Worm (Caenorhabditis elegans): Measurements from ENCODE around the gene F35E12.2.

F35E12.2 gene

ce11 chrV:13724781-13725180, at the start of gene F35E12.2:
TSS of gene F35E12.2 (minus strand) at chrV:13724881.
- no peak for TF ChIP-seq med-1 (GFP tag; optimal IDR thresholded peaks at IDR 0.05; ENCODE audit: insufficient read depth)
- no peak for TF ChIP-seq ztf-29 (GFP tag; IDR thresholded peaks at IDR 0.05)
- TF ChIP-seq cog-1 (tag; optimal IDR thresholded peaks at IDR 0.05) = no peak
- no peak for TF ChIP-seq flt-1 (GFP tag; IDR thresholded peaks at IDR 0.05)
- TF ChIP-seq ref-1 (GFP tag; conservative IDR thresholded peaks at IDR 0.05) = no peak
- no peak for TF ChIP-seq klf-2 (GFP tag; conservative IDR thresholded peaks at IDR 0.05)
- no peak for TF ChIP-seq ztf-23 (GFP tag; IDR thresholded peaks at IDR 0.05)
- TF ChIP-seq tab-1 (GFP tag; IDR thresholded peaks at IDR 0.05) = no peak
- no peak for TF ChIP-seq T22C8.4 (GFP tag; IDR thresholded peaks at IDR 0.05)

- TF ChIP-seq ztf-29 (GFP tag; IDR thresholded peaks at IDR 0.05) = no peak
- no peak for TF ChIP-seq ref-1 (GFP tag; conservative IDR thresholded peaks at IDR 0.05)
- TF ChIP-seq cog-1 (tag; optimal IDR thresholded peaks at IDR 0.05) = no peak
- no peak for TF ChIP-seq med-1 (GFP tag; optimal IDR thresholded peaks at IDR 0.05; ENCODE audit: insufficient read depth)
- TF ChIP-seq ztf-23 (GFP tag; IDR thresholded peaks at IDR 0.05) = no peak
- no peak for TF ChIP-seq klf-2 (GFP tag; conservative IDR thresholded peaks at IDR 0.05)
- no peak for TF ChIP-seq tab-1 (GFP tag; IDR thresholded peaks at IDR 0.05)
- TF ChIP-seq flt-1 (GFP tag; IDR thresholded peaks at IDR 0.05) = no peak
- TF ChIP-seq T22C8.4 (GFP tag; IDR thresholded peaks at IDR 0.05) = no peak
Observed at ce11 chrV:13771209-13771608, 46.5 kb upstream of the F35E12.2 start, which contains the start of gene F20G2.5. TSS of gene F20G2.5 (plus strand) at chrV:13771509.

- TF ChIP-seq ztf-23 (GFP tag; IDR thresholded peaks at IDR 0.05) (no peak), T22C8.4 (GFP tag; IDR thresholded peaks at IDR 0.05) (no peak), med-1 (GFP tag; optimal IDR thresholded peaks at IDR 0.05; ENCODE audit: insufficient read depth) (no peak), klf-2 (GFP tag; conservative IDR thresholded peaks at IDR 0.05) (no peak), ref-1 (GFP tag; conservative IDR thresholded peaks at IDR 0.05) (no peak), flt-1 (GFP tag; IDR thresholded peaks at IDR 0.05) (no peak), ztf-29 (GFP tag; IDR thresholded peaks at IDR 0.05) (no peak), cog-1 (tag; optimal IDR thresholded peaks at IDR 0.05) (no peak), tab-1 (GFP tag; IDR thresholded peaks at IDR 0.05) (no peak)
Observed at ce11 chrV:13768941-13769436, 44.3 kb upstream of the F35E12.2 start, which contains the start of gene nas-24. TSS of gene nas-24 (plus strand) at chrV:13769386.

- no peak for TF ChIP-seq cog-1 (tag; optimal IDR thresholded peaks at IDR 0.05)
- no peak for TF ChIP-seq ref-1 (GFP tag; conservative IDR thresholded peaks at IDR 0.05)
- no peak for TF ChIP-seq flt-1 (GFP tag; IDR thresholded peaks at IDR 0.05)
- no peak for TF ChIP-seq med-1 (GFP tag; optimal IDR thresholded peaks at IDR 0.05; ENCODE audit: insufficient read depth)
- TF ChIP-seq T22C8.4 (GFP tag; IDR thresholded peaks at IDR 0.05) = no peak
- TF ChIP-seq tab-1 (GFP tag; IDR thresholded peaks at IDR 0.05) = no peak
- no peak for TF ChIP-seq ztf-29 (GFP tag; IDR thresholded peaks at IDR 0.05)
- TF ChIP-seq klf-2 (GFP tag; conservative IDR thresholded peaks at IDR 0.05) = no peak
- TF ChIP-seq ztf-23 (GFP tag; IDR thresholded peaks at IDR 0.05) = no peak
Observed at ce11 chrV:13768388-13768787, 43.7 kb upstream of the F35E12.2 start, which contains the start of gene F20G2.3. TSS of gene F20G2.3 (minus strand) at chrV:13768488.

- TF ChIP-seq klf-2 (GFP tag; conservative IDR thresholded peaks at IDR 0.05) = no peak
Observed at ce11 chrV:13763723-13764122, 39.0 kb upstream of the F35E12.2 start.

- TF ChIP-seq tab-1 (GFP tag; IDR thresholded peaks at IDR 0.05) = no peak
- TF ChIP-seq T22C8.4 (GFP tag; IDR thresholded peaks at IDR 0.05) = no peak
- TF ChIP-seq ztf-23 (GFP tag; IDR thresholded peaks at IDR 0.05) = no peak
- no peak for TF ChIP-seq flt-1 (GFP tag; IDR thresholded peaks at IDR 0.05)
- TF ChIP-seq klf-2 (GFP tag; conservative IDR thresholded peaks at IDR 0.05) = no peak
- no peak for TF ChIP-seq cog-1 (tag; optimal IDR thresholded peaks at IDR 0.05)
- no peak for TF ChIP-seq ref-1 (GFP tag; conservative IDR thresholded peaks at IDR 0.05)
- no peak for TF ChIP-seq ztf-29 (GFP tag; IDR thresholded peaks at IDR 0.05)
- no peak for TF ChIP-seq med-1 (GFP tag; optimal IDR thresholded peaks at IDR 0.05; ENCODE audit: insufficient read depth)
Observed at ce11 chrV:13762426-13763127, 37.9 kb upstream of the F35E12.2 start, which contains the start of gene F20G2.6. TSS of gene F20G2.6 (plus strand) at chrV:13763077.

ce11 chrV:13757349-13757748, 32.7 kb upstream of the F35E12.2 start:
- no peak for TF ChIP-seq T22C8.4 (GFP tag; IDR thresholded peaks at IDR 0.05)
- TF ChIP-seq flt-1 (GFP tag; IDR thresholded peaks at IDR 0.05) = no peak
- no peak for TF ChIP-seq tab-1 (GFP tag; IDR thresholded peaks at IDR 0.05)
- TF ChIP-seq cog-1 (tag; optimal IDR thresholded peaks at IDR 0.05) = no peak
- TF ChIP-seq klf-2 (GFP tag; conservative IDR thresholded peaks at IDR 0.05) = no peak
- no peak for TF ChIP-seq ref-1 (GFP tag; conservative IDR thresholded peaks at IDR 0.05)
- TF ChIP-seq med-1 (GFP tag; optimal IDR thresholded peaks at IDR 0.05; ENCODE audit: insufficient read depth) = no peak
- no peak for TF ChIP-seq ztf-29 (GFP tag; IDR thresholded peaks at IDR 0.05)
- no peak for TF ChIP-seq ztf-23 (GFP tag; IDR thresholded peaks at IDR 0.05)

ce11 chrV:13756359-13757091, 31.8 kb upstream of the F35E12.2 start, which contains the start of gene F20G2.2:
TSS of gene F20G2.2 (minus strand) at chrV:13756409.
- no peak for TF ChIP-seq tab-1 (GFP tag; IDR thresholded peaks at IDR 0.05)
- TF ChIP-seq cog-1 (tag; optimal IDR thresholded peaks at IDR 0.05) = no peak
- TF ChIP-seq flt-1 (GFP tag; IDR thresholded peaks at IDR 0.05) = no peak

ce11 chrV:13753481-13753880, 28.8 kb upstream of the F35E12.2 start, which contains the start of gene F20G2.1:
TSS of gene F20G2.1 (minus strand) at chrV:13753581.
- no peak for TF ChIP-seq klf-2 (GFP tag; conservative IDR thresholded peaks at IDR 0.05)
- TF ChIP-seq med-1 (GFP tag; optimal IDR thresholded peaks at IDR 0.05; ENCODE audit: insufficient read depth) = no peak

Data from whole organism, midembryonic.